Worm (Caenorhabditis elegans) whole organism, L4 larva: Measurements from ENCODE around the gene C53D6.8.
A peak's percentile ranks its signal among the peaks of the same experiment; 100 is the strongest.

ENCODE experiments used
- T20F7.1 ChIP-seq: fragments of 200-800 bp; sonication (Bioruptor generic); optimal IDR thresholded peaks from 2 replicates; lab custom pipeline; 2018; ENCODE audit warnings: mild to moderate bottlenecking, missing genetic modification characterization, missing compliant biosample characterization
- ceh-28 ChIP-seq: fragments of 150-350 bp; optimal IDR thresholded peaks from 2 replicates; lab custom pipeline; 2014; ENCODE audit warnings: missing biosample characterization, missing genetic modification reagents, missing genetic modification characterization
- daf-16 ChIP-seq, 3 experiments: sonication (generic microtip); optimal IDR thresholded peaks; 2 replicates each; lab custom pipeline; 2016 to 2017; ENCODE audit warnings: missing genetic modification characterization in 3 of 3, missing genetic modification reagents in 3 of 3, mild to moderate bottlenecking in 2 of 3, missing compliant biosample characterization in 2 of 3, missing biosample characterization in 1 of 3, moderate library complexity in 1 of 3
- dmd-6 ChIP-seq: fragments of 200-800 bp; sonication (Bioruptor generic); IDR thresholded peaks from 2 replicates; pipeline ENCODE4 v1.3.6; 2022; ENCODE audit warnings: missing genetic modification reagents, missing genetic modification characterization, missing compliant biosample characterization
- dve-1 ChIP-seq: sonication (generic microtip); optimal IDR thresholded peaks from 2 replicates; lab custom pipeline; 2017; ENCODE audit warnings: antibody characterized with exemption, mild to moderate bottlenecking, missing genetic modification characterization, missing compliant biosample characterization; ENCODE audit not compliant: insufficient read depth
- hlh-11 ChIP-seq: fragments of 200-800 bp; sonication (Bioruptor generic); optimal IDR thresholded peaks from 2 replicates; lab custom pipeline; 2018; ENCODE audit warnings: mild to moderate bottlenecking, missing genetic modification characterization, missing compliant biosample characterization
- nhr-28 ChIP-seq: fragments of 150-350 bp; optimal IDR thresholded peaks from 2 replicates; lab custom pipeline; 2014; ENCODE audit warnings: missing biosample characterization, missing genetic modification characterization
- nhr-42 ChIP-seq: fragments of 200-800 bp; sonication (Bioruptor generic); IDR thresholded peaks from 2 replicates; pipeline ENCODE4 v1.3.6; 2022; ENCODE audit warnings: missing genetic modification characterization, missing compliant biosample characterization
- nhr-48 ChIP-seq: sonication (generic microtip); optimal IDR thresholded peaks from 2 replicates; lab custom pipeline; 2016; ENCODE audit warnings: mild to moderate bottlenecking, missing genetic modification characterization, missing compliant biosample characterization
- unc-62 ChIP-seq, 3 experiments: fragments of 150-350 bp in 1 of 3; sonication (generic microtip); optimal IDR thresholded peaks in 2 of 3; peaks in 1 of 3; 1 replicate in 1 of 3; 2 replicates in 2 of 3; lab custom pipeline; 2014 to 2017; ENCODE audit warnings: missing biosample characterization in 3 of 3, missing genetic modification characterization in 3 of 3, missing genetic modification reagents in 3 of 3, missing genotype in 1 of 3

The C53D6.8 gene

ce11 chrIV:8951953-8952567, 50.5 kb downstream of the C53D6.8 start:
- no peak for TF ChIP-seq nhr-42 (GFP tag; lab: Robert Waterston, UW)
- peak; percentile 83 for TF ChIP-seq dve-1 (tag; lab: Kevin White, UChicago)
- no peak for TF ChIP-seq ceh-28
- TF ChIP-seq unc-62 (GFP tag; optimal IDR thresholded peaks at IDR 0.05 in 1 of 2; lab: Kevin White, UChicago), result peak in 1 of 2 experiments; percentile 76
- TF ChIP-seq unc-62 (tag; optimal IDR thresholded peaks at IDR 0.05; lab: Kevin White, UChicago), result no peak
- peak; percentile 41 for TF ChIP-seq hlh-11 (tag; lab: Kevin White, UChicago)
- TF ChIP-seq nhr-48, result no peak
- peak; percentile 75 for TF ChIP-seq dmd-6 (GFP tag; lab: Robert Waterston, UW)
- TF ChIP-seq nhr-28 (tag; lab: Kevin White, UChicago), result peak; percentile 4
- peak; percentile 34 for TF ChIP-seq T20F7.1 (GFP tag; lab: Kevin White, UChicago)
- no peak for TF ChIP-seq daf-16 (GFP tag; optimal IDR thresholded peaks at IDR 0.05; lab: Kevin White, UChicago)
- peak; percentile 15 for TF ChIP-seq daf-16 (tag; optimal IDR thresholded peaks at IDR 0.05; lab: Kevin White, UChicago)
